Worm (Caenorhabditis elegans) whole organism, midembryonic: Measurements from ENCODE around the gene fbxb-26.

Source experiments
- T22C8.4 ChIP-seq: fragments of 200-800 bp; sonication (Bioruptor generic); IDR thresholded peaks from 2 replicates; pipeline ENCODE4 v1.3.6; 2022; ENCODE audit warnings: missing genetic modification characterization, missing compliant biosample characterization
- cog-1 ChIP-seq: sonication (generic microtip); optimal IDR thresholded peaks from 2 replicates; lab custom pipeline; 2016; ENCODE audit warnings: missing genetic modification characterization, missing compliant biosample characterization
- flt-1 ChIP-seq: fragments of 200-800 bp; sonication (Bioruptor generic); IDR thresholded peaks from 2 replicates; pipeline ENCODE4 v1.3.6; 2022; ENCODE audit warnings: missing genetic modification characterization, missing compliant biosample characterization
- klf-2 ChIP-seq: fragments of 200-800 bp; sonication (Bioruptor generic); conservative IDR thresholded peaks from 2 replicates; pipeline ENCODE4 v1.3.6; 2022; ENCODE audit warnings: missing genetic modification reagents, missing genetic modification characterization, missing compliant biosample characterization
- med-1 ChIP-seq: sonication (generic microtip); optimal IDR thresholded peaks from 2 replicates; lab custom pipeline; 2017; ENCODE audit warnings: missing genetic modification characterization, mild to moderate bottlenecking, missing compliant biosample characterization, antibody characterized with exemption, missing genetic modification reagents; ENCODE audit not compliant: insufficient read depth
- ref-1 ChIP-seq: fragments of 200-800 bp; sonication (Bioruptor generic); conservative IDR thresholded peaks from 2 replicates; pipeline ENCODE4 v1.3.6; 2022; ENCODE audit warnings: missing genetic modification reagents, missing genetic modification characterization, missing compliant biosample characterization
- tab-1 ChIP-seq: fragments of 200-800 bp; sonication (Bioruptor generic); IDR thresholded peaks from 2 replicates; pipeline ENCODE4 v1.3.6; 2022; ENCODE audit warnings: missing genetic modification characterization, missing compliant biosample characterization
- ztf-23 ChIP-seq: fragments of 200-800 bp; sonication (Bioruptor generic); IDR thresholded peaks from 2 replicates; pipeline ENCODE4 v1.3.6; 2022; ENCODE audit warnings: missing genetic modification reagents, missing genetic modification characterization, missing compliant biosample characterization
- ztf-29 ChIP-seq: fragments of 200-800 bp; sonication (Bioruptor generic); IDR thresholded peaks from 2 replicates; pipeline ENCODE4 v1.3.6; 2022; ENCODE audit warnings: missing genetic modification reagents, missing genetic modification characterization, missing compliant biosample characterization

ce11 chrII:1670985-1671384, 11.3 kb upstream of the fbxb-26 start:
- TF ChIP-seq ztf-23 (GFP tag; lab: Robert Waterston, UW) (no peak), ztf-29 (GFP tag; lab: Robert Waterston, UW) (no peak), T22C8.4 (GFP tag; lab: Robert Waterston, UW) (no peak), tab-1 (no peak), cog-1 (tag; lab: Kevin White, UChicago) (no peak), med-1 (no peak), klf-2 (GFP tag; lab: Robert Waterston, UW) (no peak), ref-1 (GFP tag; lab: Robert Waterston, UW) (no peak), flt-1 (GFP tag; lab: Robert Waterston, UW) (no peak)
